Worm (Caenorhabditis elegans): ENCODE measurements around the gene fbxa-88.

fbxa-88 gene

DNA sequence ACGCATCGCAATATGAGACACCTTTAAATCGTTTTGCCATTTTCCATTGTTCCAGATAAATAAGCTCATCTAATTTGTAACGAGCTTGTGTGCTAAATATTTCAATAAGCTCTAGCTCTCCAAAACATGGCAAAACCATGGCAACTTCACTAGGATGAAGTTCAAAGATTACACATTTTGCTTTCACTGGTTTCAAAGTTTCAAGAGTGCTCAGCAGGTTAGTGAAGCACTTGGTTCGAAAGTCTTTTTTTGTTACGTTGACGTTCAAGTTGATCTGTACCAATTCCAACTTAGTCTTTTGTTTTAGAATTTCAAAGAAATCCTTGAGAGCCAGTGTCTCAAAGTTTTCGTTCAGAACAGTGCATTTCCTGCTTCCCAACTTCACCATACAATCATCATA lies 545 bp downstream of the fbxa-88 start, which contains the start of gene fbxa-18:
Gene fbxa-18, plus strand, starts transcription at position 301 of the 400 bp plus-strand sequence.
- TF ChIP-seq pat-9 (tag; optimal IDR thresholded peaks at IDR 0.05), result no peak

DNA sequence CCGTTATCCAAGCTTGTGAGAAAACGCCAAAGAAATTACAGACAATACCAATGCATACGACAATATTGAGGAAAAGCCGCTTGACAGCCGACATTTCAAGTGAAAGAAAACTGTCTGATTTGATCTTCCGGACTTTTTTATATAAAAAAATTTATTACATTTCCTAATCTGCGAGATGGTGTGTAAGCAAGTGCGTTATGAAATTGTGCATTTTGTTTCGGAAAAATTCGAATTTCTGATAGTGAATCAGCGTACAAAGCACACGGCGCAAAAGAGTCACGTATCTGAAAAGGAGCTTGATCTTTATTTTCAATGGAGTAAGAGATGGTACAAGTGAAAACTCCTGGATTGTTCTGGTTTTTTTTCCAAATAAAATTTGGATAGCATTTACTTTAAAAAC lies 1.8 kb downstream of the fbxa-88 start, which contains the start of gene clc-32:
Gene clc-32, minus strand, starts transcription at position 101 of the 400 bp plus-strand sequence.
- TF ChIP-seq lin-11 (tag; optimal IDR thresholded peaks at IDR 0.05) (no peak), unc-3 (GFP tag; conservative IDR thresholded peaks at IDR 0.05) (no peak), unc-3 (tag; optimal IDR thresholded peaks at IDR 0.05) (no peak), K09A11.1 (tag; optimal IDR thresholded peaks at IDR 0.05; ENCODE audit: insufficient read depth) (no peak), ceh-22 (tag; optimal IDR thresholded peaks at IDR 0.05) (no peak), elt-4 (tag; optimal IDR thresholded peaks at IDR 0.05) (no peak), npax-4 (tag; optimal IDR thresholded peaks at IDR 0.05) (no peak), unc-86 (tag; optimal IDR thresholded peaks at IDR 0.05) (no peak), zip-5 (tag; optimal IDR thresholded peaks at IDR 0.05) (no peak)

DNA sequence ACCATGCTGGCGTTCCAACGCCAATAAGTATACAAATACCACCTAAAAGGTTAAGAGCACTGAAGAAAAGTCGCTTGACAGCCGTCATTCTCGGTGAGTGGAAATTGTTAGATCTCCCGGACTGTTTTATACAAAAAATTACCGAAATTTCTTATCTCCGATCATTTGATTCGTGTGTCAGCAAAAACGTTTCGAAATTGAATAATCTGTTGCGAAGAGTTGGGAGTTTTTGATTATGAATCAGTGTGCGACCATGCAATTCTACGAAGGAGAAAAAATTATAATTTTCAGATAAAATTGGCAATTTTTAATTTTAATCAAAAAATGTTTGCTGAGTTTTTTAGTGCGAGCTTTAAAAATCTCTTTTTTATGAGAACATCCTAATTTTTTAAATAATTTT lies 3.4 kb downstream of the fbxa-88 start, which contains the start of gene clc-11:
Gene clc-11, minus strand, starts transcription at position 101 of the 400 bp plus-strand sequence.
- no peak for TF ChIP-seq npax-4 (tag; optimal IDR thresholded peaks at IDR 0.05)
- TF ChIP-seq ref-2 (tag; optimal IDR thresholded peaks at IDR 0.05), result no peak
- no peak for TF ChIP-seq hlh-30 (tag; optimal IDR thresholded peaks at IDR 0.05; ENCODE audit: insufficient read depth)
- no peak for TF ChIP-seq elt-2 (tag; optimal IDR thresholded peaks at IDR 0.05)
- no peak for TF ChIP-seq dmd-4 (tag; optimal IDR thresholded peaks at IDR 0.05; ENCODE audit: borderline replicate concordance)
- no peak for TF ChIP-seq ceh-14 (tag; optimal IDR thresholded peaks at IDR 0.05)
- no peak for TF ChIP-seq hlh-8 (tag; optimal IDR thresholded peaks at IDR 0.05)
- TF ChIP-seq ama-1 (optimal IDR thresholded peaks at IDR 0.05), result no peak
- TF ChIP-seq hlh-15 (tag; optimal IDR thresholded peaks at IDR 0.05), result no peak
- no peak for TF ChIP-seq ets-4 (tag; optimal IDR thresholded peaks at IDR 0.05)
- TF ChIP-seq pat-9 (tag; optimal IDR thresholded peaks at IDR 0.05), result no peak
- no peak for TF ChIP-seq sox-2 (GFP tag; IDR thresholded peaks at IDR 0.05)
- no peak for TF ChIP-seq mec-3 (tag; optimal IDR thresholded peaks at IDR 0.05; ENCODE audit: borderline replicate concordance)
- no peak for TF ChIP-seq pag-3 (tag; optimal IDR thresholded peaks at IDR 0.05; ENCODE audit: borderline replicate concordance)
- no peak for TF ChIP-seq nhr-11 (tag; optimal IDR thresholded peaks at IDR 0.05)
- TF ChIP-seq unc-55 (GFP tag; optimal IDR thresholded peaks at IDR 0.05), result no peak
- no peak for TF ChIP-seq fkh-10 (GFP tag; optimal IDR thresholded peaks at IDR 0.05)

DNA sequence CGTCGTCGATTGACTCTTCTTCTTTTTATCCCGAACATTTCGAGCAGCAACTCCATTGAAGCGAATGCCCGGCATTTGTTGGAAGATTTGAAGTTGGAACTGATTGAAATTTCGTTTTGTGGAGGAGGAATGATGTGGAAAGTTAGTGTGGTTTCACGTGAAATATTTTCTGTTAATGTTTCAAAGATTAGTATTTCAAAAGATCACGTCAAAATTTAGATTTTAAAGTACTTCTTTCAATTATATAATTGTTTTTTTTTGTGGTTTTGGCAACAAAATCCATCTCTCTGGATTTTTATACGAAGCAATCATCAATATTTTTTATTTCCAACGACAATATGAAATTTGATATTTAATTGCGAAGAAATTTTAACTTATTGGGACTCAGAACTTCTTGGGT lies 5.9 kb downstream of the fbxa-88 start, which contains the start of gene F44G3.7:
Gene F44G3.7, minus strand, starts transcription at position 101 of the 400 bp plus-strand sequence.
- TF ChIP-seq rnt-1 (tag; optimal IDR thresholded peaks at IDR 0.05) (no peak), hlh-15 (tag; optimal IDR thresholded peaks at IDR 0.05) (no peak), odd-2 (tag; optimal IDR thresholded peaks at IDR 0.05) (no peak), pha-4 (tag; optimal IDR thresholded peaks at IDR 0.05) (no peak), unc-55 (GFP tag; optimal IDR thresholded peaks at IDR 0.05) (no peak), ahr-1 (tag; optimal IDR thresholded peaks at IDR 0.05) (no peak), syd-9 (tag; optimal IDR thresholded peaks at IDR 0.05) (no peak), F13H6.1 (tag; optimal IDR thresholded peaks at IDR 0.05) (no peak), ceh-45 (GFP tag; IDR thresholded peaks at IDR 0.05) (no peak), ceh-18 (tag; optimal IDR thresholded peaks at IDR 0.05) (no peak)

DNA sequence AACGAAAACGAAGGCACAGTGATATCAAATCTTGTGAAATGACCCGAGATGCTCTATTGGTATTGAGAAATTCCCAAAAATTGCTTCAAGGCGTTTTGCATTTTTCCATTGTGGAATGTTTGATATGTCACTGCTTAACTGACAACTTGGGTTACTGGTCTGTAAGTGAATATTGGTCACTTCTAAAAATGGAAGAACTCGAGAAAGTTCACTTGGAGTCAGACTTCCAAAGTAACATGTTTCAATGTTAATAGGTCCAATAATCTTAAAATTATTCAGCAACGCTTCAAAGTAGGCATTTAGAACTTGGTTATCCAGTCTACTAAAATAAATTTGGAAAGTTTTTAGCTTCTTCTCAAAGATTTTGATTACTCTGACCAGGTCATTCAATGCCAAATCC lies 10.2 kb downstream of the fbxa-88 start, which contains the start of gene fbxa-144:
Gene fbxa-144, minus strand, starts transcription at position 101 of the 400 bp plus-strand sequence.
- no peak for TF ChIP-seq ceh-34 (tag; optimal IDR thresholded peaks at IDR 0.05)
- TF ChIP-seq elt-2 (tag; optimal IDR thresholded peaks at IDR 0.05), result no peak
- TF ChIP-seq eyg-1 (tag; optimal IDR thresholded peaks at IDR 0.05), result no peak
- TF ChIP-seq C08G9.2 (tag; optimal IDR thresholded peaks at IDR 0.05), result no peak
- no peak for TF ChIP-seq ceh-6 (GFP tag; optimal IDR thresholded peaks at IDR 0.05)
- TF ChIP-seq fax-1 (tag; optimal IDR thresholded peaks at IDR 0.05), result no peak
- TF ChIP-seq sdc-2 (tag; optimal IDR thresholded peaks at IDR 0.05), result no peak
- TF ChIP-seq ceh-2 (tag; optimal IDR thresholded peaks at IDR 0.05), result no peak
- no peak for TF ChIP-seq ztf-16 (tag; optimal IDR thresholded peaks at IDR 0.05)
- no peak for TF ChIP-seq ets-4 (tag; optimal IDR thresholded peaks at IDR 0.05)
- TF ChIP-seq K02D7.2 (tag; optimal IDR thresholded peaks at IDR 0.05), result no peak
- no peak for TF ChIP-seq ceh-9 (tag; optimal IDR thresholded peaks at IDR 0.05)
- no peak for TF ChIP-seq pax-1 (tag; optimal IDR thresholded peaks at IDR 0.05)
- no peak for TF ChIP-seq pha-4 (tag; optimal IDR thresholded peaks at IDR 0.05)
- no peak for TF ChIP-seq pag-3 (tag; optimal IDR thresholded peaks at IDR 0.05; ENCODE audit: borderline replicate concordance)
- TF ChIP-seq pros-1 (tag; optimal IDR thresholded peaks at IDR 0.05), result no peak
- no peak for TF ChIP-seq rnt-1 (tag; optimal IDR thresholded peaks at IDR 0.05)
